Worm (Caenorhabditis elegans): ENCODE measurements around the gene C14A6.13.

- no peak for TF ChIP-seq pha-4 (tag; optimal IDR thresholded peaks at IDR 0.05)
- no peak for TF ChIP-seq mls-2 (tag; optimal IDR thresholded peaks at IDR 0.05)
Measured at ce11 chrV:18161228-18161627, at the start of gene C14A6.13.

Data from whole organism, mixed stage, embryonic.